Worm (Caenorhabditis elegans) whole organism, late embryonic: ENCODE data around the gene nhr-195.

Source experiments
- C08G9.2 ChIP-seq: sonication (generic microtip); optimal IDR thresholded peaks from 2 replicates; lab custom pipeline; 2016; ENCODE audit warnings: mild to moderate bottlenecking, missing genetic modification characterization, moderate library complexity, missing compliant biosample characterization
- C38D4.7 ChIP-seq: fragments of 200-800 bp; sonication (Bioruptor generic); optimal IDR thresholded peaks from 2 replicates; lab custom pipeline; 2018; ENCODE audit warnings: mild to moderate bottlenecking, missing genetic modification characterization, moderate library complexity, missing compliant biosample characterization
- F13H6.1 ChIP-seq: sonication (generic microtip); optimal IDR thresholded peaks from 2 replicates; lab custom pipeline; 2016; ENCODE audit warnings: missing genetic modification characterization, missing compliant biosample characterization
- K09A11.1 ChIP-seq: sonication (generic microtip); optimal IDR thresholded peaks from 2 replicates; lab custom pipeline; 2017; ENCODE audit warnings: antibody characterized with exemption, mild to moderate bottlenecking, missing genetic modification characterization, missing compliant biosample characterization; ENCODE audit not compliant: insufficient read depth
- T23F11.4 ChIP-seq: fragments of 200-800 bp; sonication (Bioruptor generic); optimal IDR thresholded peaks from 2 replicates; lab custom pipeline; 2018; ENCODE audit warnings: mild to moderate bottlenecking, missing genetic modification characterization, missing compliant biosample characterization
- ama-1 ChIP-seq: fragments of 150-350 bp; optimal IDR thresholded peaks from 2 replicates; lab custom pipeline; 2014
- ceh-14 ChIP-seq: sonication (generic microtip); optimal IDR thresholded peaks from 2 replicates; lab custom pipeline; 2016; ENCODE audit warnings: missing genotype, missing genetic modification characterization, missing compliant biosample characterization
- ceh-18 ChIP-seq: sonication (generic microtip); optimal IDR thresholded peaks from 2 replicates; lab custom pipeline; 2016; ENCODE audit warnings: missing genetic modification characterization, missing compliant biosample characterization
- ceh-19 ChIP-seq: fragments of 200-800 bp; sonication (Bioruptor generic); optimal IDR thresholded peaks from 2 replicates; lab custom pipeline; 2018; ENCODE audit warnings: mild to moderate bottlenecking, missing genetic modification characterization, missing compliant biosample characterization
- ceh-31 ChIP-seq: sonication (generic microtip); optimal IDR thresholded peaks from 2 replicates; lab custom pipeline; 2016; ENCODE audit warnings: missing genetic modification characterization, missing compliant biosample characterization
- ceh-34 ChIP-seq: sonication (generic microtip); optimal IDR thresholded peaks from 2 replicates; lab custom pipeline; 2016; ENCODE audit warnings: mild to moderate bottlenecking, missing genetic modification characterization, missing compliant biosample characterization
- ceh-45 ChIP-seq: fragments of 200-800 bp; sonication (Bioruptor generic); IDR thresholded peaks from 2 replicates; pipeline ENCODE4 v1.3.6; 2022; ENCODE audit warnings: missing genetic modification reagents, missing genetic modification characterization, missing compliant biosample characterization
- ceh-48 ChIP-seq: sonication (generic microtip); optimal IDR thresholded peaks from 2 replicates; lab custom pipeline; 2016; ENCODE audit warnings: missing genetic modification characterization, inconsistent platforms, missing compliant biosample characterization
- ceh-6 ChIP-seq: fragments of 200-800 bp; sonication (Bioruptor generic); optimal IDR thresholded peaks from 2 replicates; lab custom pipeline; 2018; ENCODE audit warnings: mild to moderate bottlenecking, missing genetic modification characterization, missing compliant biosample characterization
- ceh-9 ChIP-seq: sonication (generic microtip); optimal IDR thresholded peaks from 2 replicates; lab custom pipeline; 2016; ENCODE audit warnings: mild to moderate bottlenecking, missing genetic modification characterization, inconsistent platforms, missing compliant biosample characterization
- dmd-4 ChIP-seq: sonication (generic microtip); optimal IDR thresholded peaks from 2 replicates; lab custom pipeline; 2016; ENCODE audit warnings: borderline replicate concordance, missing genetic modification characterization, missing compliant biosample characterization
- dve-1 ChIP-seq: sonication (generic microtip); optimal IDR thresholded peaks from 2 replicates; lab custom pipeline; 2017; ENCODE audit warnings: antibody characterized with exemption, mild to moderate bottlenecking, missing genetic modification characterization, missing compliant biosample characterization
- elt-2 ChIP-seq: sonication (generic microtip); optimal IDR thresholded peaks from 2 replicates; lab custom pipeline; 2016; ENCODE audit warnings: missing genetic modification reagents, missing genetic modification characterization, missing compliant biosample characterization
- elt-4 ChIP-seq: sonication (generic microtip); optimal IDR thresholded peaks from 2 replicates; lab custom pipeline; 2016; ENCODE audit warnings: missing genetic modification characterization, missing compliant biosample characterization
- ets-4 ChIP-seq: sonication (generic microtip); optimal IDR thresholded peaks from 2 replicates; lab custom pipeline; 2016; ENCODE audit warnings: missing genetic modification characterization, missing compliant biosample characterization
- fax-1 ChIP-seq: sonication (generic microtip); optimal IDR thresholded peaks from 2 replicates; lab custom pipeline; 2016; ENCODE audit warnings: missing genotype, missing genetic modification characterization, missing compliant biosample characterization
- fkh-6 ChIP-seq: sonication (generic microtip); optimal IDR thresholded peaks from 2 replicates; lab custom pipeline; 2016; ENCODE audit warnings: missing genetic modification characterization, missing compliant biosample characterization
- hlh-13 ChIP-seq: fragments of 200-800 bp; sonication (Bioruptor generic); optimal IDR thresholded peaks from 2 replicates; lab custom pipeline; 2018; ENCODE audit warnings: mild to moderate bottlenecking, missing genetic modification characterization, missing compliant biosample characterization
- hlh-15 ChIP-seq: sonication (generic microtip); optimal IDR thresholded peaks from 2 replicates; lab custom pipeline; 2016; ENCODE audit warnings: missing genetic modification characterization, missing compliant biosample characterization
- hlh-30 ChIP-seq: sonication (generic microtip); optimal IDR thresholded peaks from 2 replicates; lab custom pipeline; 2017; ENCODE audit warnings: antibody characterized with exemption, missing genetic modification characterization, missing compliant biosample characterization; ENCODE audit not compliant: insufficient read depth
- hlh-8 ChIP-seq: sonication (generic microtip); optimal IDR thresholded peaks from 2 replicates; lab custom pipeline; 2016; ENCODE audit warnings: missing genotype, missing genetic modification characterization, missing compliant biosample characterization
- lim-6 ChIP-seq: sonication (generic microtip); optimal IDR thresholded peaks from 2 replicates; lab custom pipeline; 2016; ENCODE audit warnings: missing genetic modification characterization, missing compliant biosample characterization
- madf-2 ChIP-seq: sonication (generic microtip); optimal IDR thresholded peaks from 2 replicates; lab custom pipeline; 2017; ENCODE audit warnings: missing genetic modification characterization, missing compliant biosample characterization
- mec-3 ChIP-seq: sonication (generic microtip); optimal IDR thresholded peaks from 2 replicates; lab custom pipeline; 2016; ENCODE audit warnings: borderline replicate concordance, missing genetic modification characterization, missing compliant biosample characterization
- nfya-1 ChIP-seq: sonication (generic microtip); optimal IDR thresholded peaks from 2 replicates; lab custom pipeline; 2017; ENCODE audit warnings: missing genetic modification characterization, mild to moderate bottlenecking, missing compliant biosample characterization, antibody characterized with exemption, moderate library complexity
- odd-2 ChIP-seq: sonication (generic microtip); optimal IDR thresholded peaks from 2 replicates; lab custom pipeline; 2017; ENCODE audit warnings: antibody characterized with exemption, mild to moderate bottlenecking, missing genetic modification characterization, missing compliant biosample characterization
- pat-9 ChIP-seq: fragments of 200-800 bp; sonication (Bioruptor generic); optimal IDR thresholded peaks from 2 replicates; lab custom pipeline; 2018; ENCODE audit warnings: mild to moderate bottlenecking, missing genetic modification characterization, moderate library complexity, missing compliant biosample characterization
- pros-1 ChIP-seq: fragments of 150-350 bp; optimal IDR thresholded peaks from 2 replicates; lab custom pipeline; 2014; ENCODE audit warnings: missing biosample characterization, missing genetic modification reagents, missing genetic modification characterization
- ref-2 ChIP-seq: sonication (generic microtip); optimal IDR thresholded peaks from 2 replicates; lab custom pipeline; 2016; ENCODE audit warnings: missing genetic modification characterization, missing compliant biosample characterization
- rnt-1 ChIP-seq: sonication (generic microtip); optimal IDR thresholded peaks from 2 replicates; lab custom pipeline; 2016; ENCODE audit warnings: missing genetic modification characterization, missing compliant biosample characterization
- sdc-2 ChIP-seq: sonication (generic microtip); optimal IDR thresholded peaks from 2 replicates; lab custom pipeline; 2016; ENCODE audit warnings: missing genotype, missing genetic modification characterization, missing compliant biosample characterization
- syd-9 ChIP-seq: sonication (generic microtip); optimal IDR thresholded peaks from 2 replicates; lab custom pipeline; 2016; ENCODE audit warnings: mild to moderate bottlenecking, missing genetic modification characterization, moderate library complexity, missing compliant biosample characterization
- tbx-2 ChIP-seq: sonication (generic microtip); optimal IDR thresholded peaks from 2 replicates; lab custom pipeline; 2016; ENCODE audit warnings: missing genetic modification characterization, missing compliant biosample characterization
- tbx-7 ChIP-seq: sonication (generic microtip); optimal IDR thresholded peaks from 2 replicates; lab custom pipeline; 2016; ENCODE audit warnings: missing genotype, missing genetic modification characterization, missing compliant biosample characterization
- unc-42 ChIP-seq: sonication (generic microtip); optimal IDR thresholded peaks from 2 replicates; lab custom pipeline; 2016; ENCODE audit warnings: missing genotype, missing genetic modification characterization, missing compliant biosample characterization
- unc-55 ChIP-seq: sonication (generic microtip); optimal IDR thresholded peaks from 2 replicates; lab custom pipeline; 2017; ENCODE audit warnings: missing biosample characterization, missing genetic modification reagents, missing genetic modification characterization
- unc-86 ChIP-seq: sonication (generic microtip); optimal IDR thresholded peaks from 2 replicates; lab custom pipeline; 2016; ENCODE audit warnings: missing genetic modification characterization, missing compliant biosample characterization
- zip-5 ChIP-seq: sonication (generic microtip); optimal IDR thresholded peaks from 2 replicates; lab custom pipeline; 2016; ENCODE audit warnings: missing genetic modification characterization, missing compliant biosample characterization

nhr-195 gene

ce11 chrV:8937476-8938249, 34.5 kb downstream of the nhr-195 start:
- no peak for TF ChIP-seq T23F11.4
- no peak for TF ChIP-seq zip-5 (tag; lab: Kevin White, UChicago)
- TF ChIP-seq fkh-6 (tag; lab: Kevin White, UChicago): no peak
- TF ChIP-seq unc-42 (tag; lab: Kevin White, UChicago): no peak
- no peak for TF ChIP-seq F13H6.1 (tag; lab: Kevin White, UChicago)
- TF ChIP-seq ceh-31 (tag; lab: Kevin White, UChicago): no peak
- TF ChIP-seq fax-1: no peak
- TF ChIP-seq rnt-1 (tag; lab: Kevin White, UChicago): no peak
- TF ChIP-seq ama-1 (lab: Kevin White, UChicago): no peak
- no peak for TF ChIP-seq ets-4 (tag; lab: Kevin White, UChicago)
- TF ChIP-seq C08G9.2 (tag; lab: Kevin White, UChicago): no peak
- no peak for TF ChIP-seq ceh-18 (tag; lab: Kevin White, UChicago)
- TF ChIP-seq K09A11.1 (tag; lab: Kevin White, UChicago): no peak
- no peak for TF ChIP-seq unc-86
- no peak for TF ChIP-seq ceh-6
- TF ChIP-seq tbx-7 (tag; lab: Kevin White, UChicago): no peak
- TF ChIP-seq syd-9 (tag; lab: Kevin White, UChicago): no peak

ce11 chrV:8936791-8937475, 35.2 kb downstream of the nhr-195 start:
- no peak for TF ChIP-seq fax-1
- peak; percentile 28 for TF ChIP-seq unc-55 (GFP tag; lab: Kevin White, UChicago)

ce11 chrV:8936184-8936589, 36.0 kb downstream of the nhr-195 start, which contains the start of gene unc-23:
Gene unc-23 (plus strand): TSS chrV:8936359.
- peak; percentile 11 for TF ChIP-seq ceh-34 (tag; lab: Kevin White, UChicago)
- TF ChIP-seq ets-4 (tag; lab: Kevin White, UChicago): peak; percentile 60
- peak; percentile 80 for TF ChIP-seq rnt-1 (tag; lab: Kevin White, UChicago)
- TF ChIP-seq odd-2 (tag; lab: Kevin White, UChicago): no peak
- peak; percentile 38 for TF ChIP-seq pat-9 (tag; lab: Kevin White, UChicago)
- TF ChIP-seq ama-1 (lab: Kevin White, UChicago): no peak
- no peak for TF ChIP-seq ceh-19 (GFP tag; lab: Kevin White, UChicago)
- TF ChIP-seq ceh-31 (tag; lab: Kevin White, UChicago): peak; percentile 36
- TF ChIP-seq dmd-4 (tag; lab: Kevin White, UChicago): no peak
- TF ChIP-seq hlh-30 (tag; lab: Kevin White, UChicago): no peak
- no peak for TF ChIP-seq pros-1
- peak; percentile 86 for TF ChIP-seq unc-55 (GFP tag; lab: Kevin White, UChicago)
- no peak for TF ChIP-seq ceh-14
- no peak for TF ChIP-seq hlh-8 (tag; lab: Kevin White, UChicago)
- peak; percentile 83 for TF ChIP-seq ceh-18 (tag; lab: Kevin White, UChicago)
- TF ChIP-seq tbx-2 (tag; lab: Kevin White, UChicago): peak; percentile 23
- TF ChIP-seq hlh-15 (tag; lab: Kevin White, UChicago): no peak
- TF ChIP-seq nfya-1: peak; percentile 79
- TF ChIP-seq F13H6.1 (tag; lab: Kevin White, UChicago): peak; percentile 26
- TF ChIP-seq ceh-48 (tag; lab: Kevin White, UChicago): no peak
- no peak for TF ChIP-seq hlh-13 (GFP tag; lab: Kevin White, UChicago)
- no peak for TF ChIP-seq mec-3 (tag; lab: Kevin White, UChicago)
- no peak for TF ChIP-seq madf-2 (tag; lab: Kevin White, UChicago)
- TF ChIP-seq ref-2: peak; percentile 54
- TF ChIP-seq lim-6 (tag; lab: Kevin White, UChicago): no peak
- TF ChIP-seq ceh-45 (GFP tag; lab: Robert Waterston, UW): no peak
- TF ChIP-seq elt-4: no peak
- peak; percentile 23 for TF ChIP-seq C08G9.2 (tag; lab: Kevin White, UChicago)
- no peak for TF ChIP-seq sdc-2 (tag; lab: Kevin White, UChicago)
- TF ChIP-seq tbx-7 (tag; lab: Kevin White, UChicago): no peak
- no peak for TF ChIP-seq ceh-9 (tag; lab: Kevin White, UChicago)
- TF ChIP-seq elt-2: no peak
- TF ChIP-seq dve-1: peak; percentile 9
- TF ChIP-seq C38D4.7 (GFP tag; lab: Kevin White, UChicago): no peak
